Worm (Caenorhabditis elegans) whole organism, L4/young adult: ENCODE measurements around the gene tig-3.

Experiments
- W03F9.2 ChIP-seq: fragments of 150-350 bp; optimal IDR thresholded peaks from 2 replicates; lab custom pipeline; 2014; ENCODE audit warnings: missing biosample characterization, missing genetic modification characterization
- dao-5 ChIP-seq: sonication (generic microtip); optimal IDR thresholded peaks from 2 replicates; lab custom pipeline; 2016; ENCODE audit warnings: missing genotype, missing genetic modification characterization, moderate library complexity, missing compliant biosample characterization
- him-1 ChIP-seq: sonication (generic microtip); optimal IDR thresholded peaks from 2 replicates; lab custom pipeline; 2016; ENCODE audit warnings: missing genotype, missing genetic modification reagents, missing genetic modification characterization, missing compliant biosample characterization

DNA sequence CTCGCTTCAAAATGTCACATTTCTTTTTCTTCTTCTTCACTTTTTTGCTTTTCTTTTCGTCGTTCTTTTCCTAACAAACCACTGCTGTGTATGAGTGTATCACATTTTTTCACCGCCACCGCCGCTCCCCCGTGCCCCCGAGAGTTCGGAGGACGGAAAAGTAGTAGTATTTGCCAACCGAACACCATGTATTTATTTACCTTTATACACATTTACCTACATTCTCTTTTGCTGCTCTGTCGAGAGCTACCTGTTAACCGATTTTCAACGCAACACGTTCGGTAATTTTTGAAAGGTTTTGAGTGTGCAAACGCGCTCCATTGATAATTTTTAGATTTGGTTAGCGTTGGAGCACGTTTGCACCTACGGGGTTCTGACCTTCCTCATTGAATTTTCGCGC lies 45.4 kb downstream of the tig-3 start:
- TF ChIP-seq W03F9.2 (tag; lab: Kevin White, UChicago) (no peak), him-1 (tag; lab: Kevin White, UChicago) (no peak), dao-5 (tag; lab: Kevin White, UChicago) (no peak)
